Worm (Caenorhabditis elegans) whole organism, young adult: ENCODE data around the gene lin-9.
"Not testable (repeated sequence)": the region's sequence is repeated elsewhere in the genome, so short reads cannot be mapped to it uniquely, and the experiment has no call there.

Experiments used
- ceh-91 ChIP-seq: fragments of 200-800 bp; sonication (Bioruptor generic); IDR thresholded peaks from 2 replicates; pipeline ENCODE4 v1.3.6; 2022; ENCODE audit warnings: missing genetic modification reagents, missing genetic modification characterization, missing compliant biosample characterization
- snpc-4 ChIP-seq, 5 experiments: fragments of 150-350 bp in 1 of 5; sonication (generic microtip) in 4 of 5; optimal IDR thresholded peaks; 2 replicates each; lab custom pipeline; 2014 to 2018; ENCODE audit warnings: missing genetic modification characterization in 5 of 5, missing biosample characterization in 3 of 5, antibody characterized with exemption in 2 of 5, mild to moderate bottlenecking in 2 of 5, missing compliant biosample characterization in 2 of 5, missing genotype in 2 of 5, moderate library complexity in 2 of 5, missing genetic modification reagents in 1 of 5

DNA sequence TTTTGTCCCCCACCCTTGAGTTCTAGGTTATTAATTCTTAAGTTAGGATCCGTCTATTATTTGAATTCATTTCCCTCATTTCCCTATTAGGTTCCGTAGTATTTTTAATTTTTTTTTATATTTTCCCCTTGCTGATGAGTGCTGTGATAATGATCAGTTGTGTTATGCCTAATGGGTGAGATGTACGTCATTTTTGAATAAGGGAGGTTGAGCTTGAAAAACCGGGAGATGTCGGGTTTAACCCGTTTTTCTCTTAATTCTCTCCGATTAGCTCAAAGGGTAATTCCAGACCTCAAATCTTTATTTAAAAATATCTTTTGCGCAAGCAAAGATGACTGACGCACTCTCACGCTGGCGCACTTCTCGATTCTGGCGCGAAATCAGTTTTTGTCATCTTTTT lies 43.2 kb downstream of the lin-9 start:
- 0 out of 2 replicates have a peak, but pooled peaks have one; percentile 30 for TF ChIP-seq ceh-91 (GFP tag; lab: Robert Waterston, UW)
- not testable (repeated sequence) for TF ChIP-seq snpc-4 (GFP tag; optimal IDR thresholded peaks at IDR 0.05; lab: Kevin White, UChicago); snpc-4 (tag; optimal IDR thresholded peaks at IDR 0.05; lab: Kevin White, UChicago)
